Worm (Caenorhabditis elegans) whole organism, mixed stage, embryonic: ENCODE results near the gene D1086.2.

Experiments used
- M03D4.4 ChIP-seq: sonication (generic microtip); optimal IDR thresholded peaks from 2 replicates; lab custom pipeline; 2017; ENCODE audit warnings: mild to moderate bottlenecking, missing genetic modification characterization, missing compliant biosample characterization
- bed-3 ChIP-seq: fragments of 200-800 bp; sonication (Bioruptor generic); optimal IDR thresholded peaks from 3 replicates; lab custom pipeline; 2018; ENCODE audit warnings: mild to moderate bottlenecking, missing genetic modification characterization, moderate library complexity, missing compliant biosample characterization
- blmp-1 ChIP-seq: fragments of 150-350 bp; optimal IDR thresholded peaks from 2 replicates; lab custom pipeline; 2014; ENCODE audit warnings: missing biosample characterization, missing genetic modification characterization
- ceh-39 ChIP-seq: fragments of 150-350 bp; optimal IDR thresholded peaks from 2 replicates; lab custom pipeline; 2014; ENCODE audit warnings: missing biosample characterization, missing genetic modification characterization
- ceh-43 ChIP-seq: fragments of 200-800 bp; sonication (Bioruptor generic); optimal IDR thresholded peaks from 2 replicates; lab custom pipeline; 2018; ENCODE audit warnings: mild to moderate bottlenecking, missing genetic modification characterization, moderate library complexity, missing compliant biosample characterization
- ceh-83 ChIP-seq: fragments of 200-800 bp; sonication (Bioruptor generic); optimal IDR thresholded peaks from 2 replicates; lab custom pipeline; 2018; ENCODE audit warnings: mild to moderate bottlenecking, missing genetic modification characterization, missing compliant biosample characterization
- ces-1 ChIP-seq: fragments of 150-350 bp; optimal IDR thresholded peaks from 2 replicates; lab custom pipeline; 2014; ENCODE audit warnings: missing biosample characterization, missing genetic modification reagents, missing genetic modification characterization
- cnd-1 ChIP-seq: fragments of 200-800 bp; sonication (Bioruptor generic); optimal IDR thresholded peaks from 2 replicates; lab custom pipeline; 2018; ENCODE audit warnings: mild to moderate bottlenecking, missing genetic modification characterization, missing compliant biosample characterization
- drap-1 ChIP-seq: fragments of 200-800 bp; sonication (Bioruptor generic); optimal IDR thresholded peaks from 3 replicates; lab custom pipeline; 2018; ENCODE audit warnings: mild to moderate bottlenecking, missing genetic modification characterization, missing compliant biosample characterization
- elt-1 ChIP-seq: sonication (generic microtip); optimal IDR thresholded peaks from 2 replicates; lab custom pipeline; 2017; ENCODE audit warnings: missing genetic modification characterization, mild to moderate bottlenecking, missing compliant biosample characterization, antibody characterized with exemption, moderate library complexity, borderline replicate concordance; ENCODE audit not compliant: insufficient read depth
- flh-1 ChIP-seq: fragments of 200-800 bp; sonication (Bioruptor generic); optimal IDR thresholded peaks from 2 replicates; lab custom pipeline; 2018; ENCODE audit warnings: mild to moderate bottlenecking, missing genetic modification characterization, moderate library complexity, missing compliant biosample characterization
- ham-2 ChIP-seq: fragments of 200-800 bp; sonication (Bioruptor generic); optimal IDR thresholded peaks from 2 replicates; lab custom pipeline; 2018; ENCODE audit warnings: mild to moderate bottlenecking, missing genetic modification characterization, missing compliant biosample characterization
- hlh-1 ChIP-seq: fragments of 150-350 bp; optimal IDR thresholded peaks from 2 replicates; lab custom pipeline; 2014; ENCODE audit warnings: missing biosample characterization, missing genetic modification reagents, missing genetic modification characterization
- lin-13 ChIP-seq: fragments of 150-350 bp; optimal IDR thresholded peaks from 2 replicates; lab custom pipeline; 2014; ENCODE audit warnings: missing biosample characterization, missing genetic modification characterization
- lin-32 ChIP-seq: fragments of 200-800 bp; sonication (Bioruptor generic); optimal IDR thresholded peaks from 2 replicates; lab custom pipeline; 2018; ENCODE audit warnings: mild to moderate bottlenecking, missing genetic modification characterization, missing compliant biosample characterization
- lsy-2 ChIP-seq: fragments of 150-350 bp; optimal IDR thresholded peaks from 2 replicates; lab custom pipeline; 2014; ENCODE audit warnings: missing biosample characterization, missing genetic modification characterization
- mab-5 ChIP-seq: fragments of 150-350 bp; optimal IDR thresholded peaks from 2 replicates; lab custom pipeline; 2014; ENCODE audit warnings: missing biosample characterization, missing genetic modification characterization
- mep-1 ChIP-seq: fragments of 150-350 bp; optimal IDR thresholded peaks from 2 replicates; lab custom pipeline; 2017; ENCODE audit warnings: missing biosample characterization, missing genetic modification reagents, missing genetic modification characterization, inconsistent platforms
- mls-2 ChIP-seq: sonication (generic microtip); optimal IDR thresholded peaks from 2 replicates; lab custom pipeline; 2016; ENCODE audit warnings: mild to moderate bottlenecking, missing genetic modification characterization, moderate library complexity, missing compliant biosample characterization
- nhr-237 ChIP-seq: fragments of 150-350 bp; optimal IDR thresholded peaks from 2 replicates; lab custom pipeline; 2014; ENCODE audit warnings: missing biosample characterization, missing genetic modification characterization
- nhr-76 ChIP-seq: sonication (generic microtip); optimal IDR thresholded peaks from 2 replicates; lab custom pipeline; 2017; ENCODE audit warnings: missing biosample characterization, missing genetic modification characterization
- pha-4 ChIP-seq: fragments of 150-350 bp; optimal IDR thresholded peaks from 2 replicates; lab custom pipeline; 2018; ENCODE audit warnings: missing biosample characterization, missing genetic modification reagents, missing genetic modification characterization
- sem-2 ChIP-seq: fragments of 200-800 bp; sonication (Bioruptor generic); optimal IDR thresholded peaks from 2 replicates; lab custom pipeline; 2018; ENCODE audit warnings: mild to moderate bottlenecking, missing genetic modification characterization, missing compliant biosample characterization
- snpc-4 ChIP-seq: fragments of 150-350 bp; optimal IDR thresholded peaks from 2 replicates; lab custom pipeline; 2014; ENCODE audit warnings: missing biosample characterization, missing genetic modification characterization
- sptf-1 ChIP-seq: sonication (generic microtip); optimal IDR thresholded peaks from 2 replicates; lab custom pipeline; 2017; ENCODE audit warnings: mild to moderate bottlenecking, missing genetic modification characterization, moderate library complexity, missing compliant biosample characterization
- tbx-8 ChIP-seq: fragments of 200-800 bp; sonication (Bioruptor generic); optimal IDR thresholded peaks from 2 replicates; lab custom pipeline; 2018; ENCODE audit warnings: mild to moderate bottlenecking, missing genetic modification characterization, moderate library complexity, missing compliant biosample characterization
- unc-120 ChIP-seq: sonication (generic microtip); optimal IDR thresholded peaks from 2 replicates; lab custom pipeline; 2017; ENCODE audit warnings: missing genetic modification characterization, missing compliant biosample characterization; ENCODE audit not compliant: poor library complexity, severe bottlenecking
- unc-39 ChIP-seq: fragments of 150-350 bp; optimal IDR thresholded peaks from 2 replicates; lab custom pipeline; 2014; ENCODE audit warnings: missing biosample characterization, missing genetic modification characterization
- unc-62 ChIP-seq: fragments of 150-350 bp; optimal IDR thresholded peaks from 2 replicates; lab custom pipeline; 2014; ENCODE audit warnings: missing biosample characterization, missing genetic modification reagents, missing genetic modification characterization
- zip-8 ChIP-seq: fragments of 150-350 bp; optimal IDR thresholded peaks from 2 replicates; lab custom pipeline; 2014; ENCODE audit warnings: missing biosample characterization, missing genetic modification characterization

D1086.2 gene

DNA sequence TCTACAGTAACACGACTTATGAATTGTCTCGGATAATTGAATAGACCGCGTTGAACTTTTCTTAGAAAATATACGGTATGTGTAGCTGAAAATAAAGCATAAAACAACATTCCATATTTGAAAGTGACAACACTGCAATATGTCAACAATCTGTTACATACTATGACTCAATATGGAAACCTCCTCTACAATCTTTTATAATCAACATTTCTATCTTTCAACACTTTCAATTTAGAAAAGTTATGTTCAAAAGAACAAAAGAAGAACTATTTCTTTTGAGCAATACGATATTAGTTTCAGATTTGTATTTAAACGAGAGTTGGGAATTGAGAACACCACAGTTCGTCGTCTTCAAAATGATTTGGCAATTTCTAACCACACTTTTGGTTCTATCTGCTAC lies 16.0 kb downstream of the D1086.2 start, which contains the start of gene D1086.10:
TSS of gene D1086.10 (plus strand) at position 301 of the 400 bp plus-strand sequence.
- TF ChIP-seq ces-1 (GFP tag; lab: Kevin White, UChicago): no peak
- TF ChIP-seq sptf-1 (tag; lab: Kevin White, UChicago): no peak
- TF ChIP-seq snpc-4 (tag; lab: Kevin White, UChicago): no peak
- TF ChIP-seq bed-3 (GFP tag; lab: Kevin White, UChicago): no peak
- TF ChIP-seq lsy-2 (tag; lab: Kevin White, UChicago): no peak
- TF ChIP-seq mep-1 (tag; lab: Kevin White, UChicago): no peak
- no peak for TF ChIP-seq ceh-83 (GFP tag; lab: Kevin White, UChicago)
- no peak for TF ChIP-seq ceh-43 (GFP tag; lab: Kevin White, UChicago)
- no peak for TF ChIP-seq ceh-39 (tag; lab: Kevin White, UChicago)
- TF ChIP-seq lin-32: no peak
- TF ChIP-seq nhr-237 (tag; lab: Kevin White, UChicago): no peak
- no peak for TF ChIP-seq flh-1 (GFP tag; lab: Kevin White, UChicago)

DNA sequence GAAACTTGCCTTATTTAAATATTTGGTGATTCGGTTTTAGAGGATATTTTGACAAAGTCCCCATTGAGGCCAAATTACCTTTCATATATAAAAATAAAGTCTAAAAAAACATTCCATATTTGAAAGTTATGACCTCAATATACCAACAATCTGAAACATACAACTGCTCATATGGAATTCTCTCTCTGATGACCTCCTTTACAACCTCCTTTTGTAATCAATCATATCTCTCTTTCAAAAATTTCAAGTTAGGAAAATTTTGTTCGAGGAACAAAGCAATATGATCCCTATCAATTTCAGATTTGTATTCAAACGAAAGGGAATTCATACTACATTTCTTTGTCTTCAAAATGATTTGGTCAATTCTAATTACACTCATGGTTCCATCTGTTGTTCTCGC lies 19.0 kb downstream of the D1086.2 start, which contains the start of gene D1086.6:
TSS of gene D1086.6 (plus strand) at position 301 of the 400 bp plus-strand sequence.
- TF ChIP-seq mls-2 (tag; lab: Kevin White, UChicago) (no peak), flh-1 (GFP tag; lab: Kevin White, UChicago) (no peak)

DNA sequence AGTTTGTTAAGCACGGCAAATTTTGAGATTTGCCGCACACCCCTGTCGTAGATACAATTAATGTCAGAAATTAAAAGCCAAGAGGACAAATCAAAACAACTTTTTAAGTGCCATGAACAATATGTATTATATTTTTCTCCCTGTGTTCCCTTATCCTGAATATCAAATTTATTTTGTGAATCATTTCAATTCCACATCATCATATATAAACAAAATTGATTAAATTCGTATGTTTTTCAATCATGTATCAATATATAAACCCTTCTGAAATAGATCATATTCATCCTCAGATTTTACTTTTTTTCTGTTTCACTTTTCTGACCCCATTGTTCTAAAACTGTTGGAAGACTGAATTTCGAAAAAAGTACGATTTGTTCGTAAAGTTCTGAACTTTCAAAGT lies 24.3 kb downstream of the D1086.2 start, which contains the start of gene D1086.11:
TSS of gene D1086.11 (plus strand) at position 301 of the 400 bp plus-strand sequence.
- TF ChIP-seq cnd-1 (tag; lab: Kevin White, UChicago): no peak
- no peak for TF ChIP-seq pha-4 (tag; lab: Kevin White, UChicago)
- no peak for TF ChIP-seq lin-13
- TF ChIP-seq hlh-1 (tag; lab: Kevin White, UChicago): no peak
- no peak for TF ChIP-seq ceh-39 (tag; lab: Kevin White, UChicago)
- TF ChIP-seq mep-1 (tag; lab: Kevin White, UChicago): no peak
- TF ChIP-seq nhr-76 (tag; lab: Kevin White, UChicago): no peak
- TF ChIP-seq nhr-237 (tag; lab: Kevin White, UChicago): no peak
- TF ChIP-seq tbx-8 (GFP tag; lab: Kevin White, UChicago): no peak
- no peak for TF ChIP-seq mls-2 (tag; lab: Kevin White, UChicago)
- no peak for TF ChIP-seq M03D4.4 (tag; lab: Kevin White, UChicago)
- no peak for TF ChIP-seq sem-2 (GFP tag; lab: Kevin White, UChicago)
- no peak for TF ChIP-seq blmp-1 (tag; lab: Kevin White, UChicago)
- no peak for TF ChIP-seq zip-8 (tag; lab: Kevin White, UChicago)
- no peak for TF ChIP-seq sptf-1 (tag; lab: Kevin White, UChicago)
- no peak for TF ChIP-seq unc-39 (tag; lab: Kevin White, UChicago)
- no peak for TF ChIP-seq elt-1 (tag; lab: Kevin White, UChicago)

DNA sequence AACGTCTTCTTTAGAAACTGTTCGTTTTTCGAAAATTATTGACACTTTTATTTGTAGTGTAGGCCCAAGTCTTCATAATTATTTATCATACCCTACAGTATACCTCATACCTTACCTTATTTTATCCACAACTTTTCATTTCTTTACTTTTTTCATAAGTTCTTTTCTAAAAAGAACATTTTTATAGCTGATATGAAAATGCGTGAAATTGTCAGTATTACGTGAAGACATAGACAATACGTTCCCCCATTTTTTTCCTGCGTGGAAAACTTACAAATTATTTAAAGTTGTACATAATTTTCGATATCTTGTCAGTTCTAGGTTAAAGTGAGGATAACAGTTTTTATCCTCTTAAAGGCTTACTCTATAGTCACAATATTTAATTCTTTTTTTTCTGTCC lies 28.6 kb downstream of the D1086.2 start:
- TF ChIP-seq pha-4 (tag; lab: Kevin White, UChicago) (no peak), unc-120 (tag; lab: Kevin White, UChicago) (no peak), ham-2 (GFP tag; lab: Kevin White, UChicago) (no peak), drap-1 (GFP tag; lab: Kevin White, UChicago) (no peak), sem-2 (GFP tag; lab: Kevin White, UChicago) (no peak), ceh-43 (GFP tag; lab: Kevin White, UChicago) (no peak), mab-5 (tag; lab: Kevin White, UChicago) (no peak), unc-39 (tag; lab: Kevin White, UChicago) (no peak), snpc-4 (tag; lab: Kevin White, UChicago) (no peak)

DNA sequence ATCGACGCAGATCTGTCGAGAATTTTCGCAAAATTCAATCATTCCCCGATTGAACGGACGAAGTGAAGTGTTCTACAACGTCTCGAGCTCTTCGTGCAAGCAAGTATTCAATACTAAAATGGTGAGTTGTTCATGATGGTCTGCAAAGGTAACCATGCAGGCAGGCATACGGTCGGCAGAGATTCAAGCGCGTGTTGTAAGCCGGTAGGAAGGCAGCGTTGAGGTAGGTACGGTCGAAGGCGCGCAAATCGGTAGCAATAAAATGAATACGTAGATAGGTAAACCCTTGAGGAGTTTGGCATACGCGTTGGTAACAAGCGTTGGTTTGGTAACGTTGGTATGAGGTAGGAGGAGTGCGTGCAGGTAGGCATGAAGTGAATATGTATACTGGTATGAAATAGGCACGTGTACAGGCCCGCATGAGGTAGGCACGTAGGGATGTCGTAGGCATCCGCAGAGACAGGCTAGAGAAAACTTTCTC lies 30.6 kb downstream of the D1086.2 start, which contains the start of gene D1086.17:
TSS of gene D1086.17 (plus strand) at position 51 of the 481 bp plus-strand sequence.
- TF ChIP-seq ceh-83 (GFP tag; lab: Kevin White, UChicago) (no peak), unc-62 (GFP tag; lab: Kevin White, UChicago) (no peak), drap-1 (GFP tag; lab: Kevin White, UChicago) (no peak), nhr-76 (tag; lab: Kevin White, UChicago) (no peak)
